Worm (Caenorhabditis elegans): Measurements from ENCODE around the gene nhr-166.

The nhr-166 gene

ce11 chrII:3864652-3865051 lies 15.4 kb upstream of the nhr-166 start, which contains the start of gene nhr-261:
Gene nhr-261 (minus strand): TSS chrII:3864752.
- TF ChIP-seq tlp-1 (tag; optimal IDR thresholded peaks at IDR 0.05) (no peak), pag-3 (tag; optimal IDR thresholded peaks at IDR 0.05; ENCODE audit: borderline replicate concordance, insufficient read depth) (no peak), C16A3.4 (tag; optimal IDR thresholded peaks at IDR 0.05) (no peak), C04F5.9 (tag; optimal IDR thresholded peaks at IDR 0.05) (no peak), ama-1 (optimal IDR thresholded peaks at IDR 0.05) (no peak), ztf-4 (tag; optimal IDR thresholded peaks at IDR 0.05) (no peak), ceh-63 (GFP tag; optimal IDR thresholded peaks at IDR 0.05) (no peak), unc-98 (GFP tag; IDR thresholded peaks at IDR 0.05) (no peak), lsy-2 (tag; optimal IDR thresholded peaks at IDR 0.05) (no peak), dpl-1 (GFP tag; optimal IDR thresholded peaks at IDR 0.05) (no peak), egl-13 (tag; optimal IDR thresholded peaks at IDR 0.05) (no peak), lin-15B (tag; optimal IDR thresholded peaks at IDR 0.05) (no peak)

ce11 chrII:3869601-3870000 lies 10.4 kb upstream of the nhr-166 start, which contains the start of gene oac-10:
Gene oac-10 (plus strand): TSS chrII:3869901.
- TF ChIP-seq unc-86 (tag; optimal IDR thresholded peaks at IDR 0.05) (no peak), lin-13 (GFP tag; optimal IDR thresholded peaks at IDR 0.05) (no peak), lin-14 (GFP tag; optimal IDR thresholded peaks at IDR 0.05) (no peak), lsy-2 (tag; optimal IDR thresholded peaks at IDR 0.05) (no peak), hlh-4 (tag; optimal IDR thresholded peaks at IDR 0.05) (no peak), unc-30 (tag; optimal IDR thresholded peaks at IDR 0.05) (no peak), sup-37 (GFP tag; optimal IDR thresholded peaks at IDR 0.05) (no peak), hpl-2 (GFP tag; optimal IDR thresholded peaks at IDR 0.05) (no peak), snu-23 (GFP tag; optimal IDR thresholded peaks at IDR 0.05) (no peak), pqm-1 (tag; optimal IDR thresholded peaks at IDR 0.05) (no peak), ceh-82 (tag; optimal IDR thresholded peaks at IDR 0.05) (no peak), nhr-28 (tag; optimal IDR thresholded peaks at IDR 0.05) (no peak)

ce11 chrII:3877127-3877526 lies 2.9 kb upstream of the nhr-166 start, which contains the start of gene nep-3:
Gene nep-3 (minus strand): TSS chrII:3877227.
- TF ChIP-seq isw-1 (GFP tag; IDR thresholded peaks at IDR 0.05), result no peak
- no peak for TF ChIP-seq efl-3 (GFP tag; optimal IDR thresholded peaks at IDR 0.05)
- TF ChIP-seq fkh-4 (tag; optimal IDR thresholded peaks at IDR 0.05; ENCODE audit: borderline replicate concordance), result no peak
- no peak for TF ChIP-seq elt-2 (tag; optimal IDR thresholded peaks at IDR 0.05)
- no peak for TF ChIP-seq lin-13 (GFP tag; optimal IDR thresholded peaks at IDR 0.05)
- TF ChIP-seq rnt-1 (tag; optimal IDR thresholded peaks at IDR 0.05), result no peak
- TF ChIP-seq ama-1 (optimal IDR thresholded peaks at IDR 0.05), result no peak
- no peak for TF ChIP-seq nhr-90 (tag; optimal IDR thresholded peaks at IDR 0.05; ENCODE audit: poor library complexity)

DNA sequence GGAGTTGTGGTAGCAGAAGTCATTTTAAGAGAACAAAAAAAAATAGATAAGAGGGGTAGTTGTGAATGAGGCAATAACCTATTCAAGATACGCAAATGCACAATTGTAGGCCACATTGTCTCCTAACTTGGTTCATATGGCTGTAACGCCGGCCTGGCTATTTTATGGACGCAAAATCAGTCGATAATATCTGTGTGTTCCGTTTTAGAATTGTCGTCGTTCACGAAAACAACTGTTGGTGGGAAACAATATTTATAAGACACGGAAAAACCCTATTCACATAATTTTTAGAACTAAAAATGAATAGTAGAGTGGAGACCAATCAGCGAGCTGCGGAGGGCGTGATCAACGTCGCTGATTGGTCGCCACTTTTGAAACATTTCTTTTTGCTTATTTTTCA lies 2.2 kb upstream of the nhr-166 start, which contains the start of gene sdz-7:
Gene sdz-7 (minus strand): TSS at position 101 of the 400 bp plus-strand sequence.
- TF ChIP-seq fos-1 (tag; optimal IDR thresholded peaks at IDR 0.05), result no peak
- no peak for TF ChIP-seq ztf-4 (tag; optimal IDR thresholded peaks at IDR 0.05)
- TF ChIP-seq fkh-10 (GFP tag; optimal IDR thresholded peaks at IDR 0.05), result no peak
- TF ChIP-seq pqm-1 (tag; optimal IDR thresholded peaks at IDR 0.05), result no peak

DNA sequence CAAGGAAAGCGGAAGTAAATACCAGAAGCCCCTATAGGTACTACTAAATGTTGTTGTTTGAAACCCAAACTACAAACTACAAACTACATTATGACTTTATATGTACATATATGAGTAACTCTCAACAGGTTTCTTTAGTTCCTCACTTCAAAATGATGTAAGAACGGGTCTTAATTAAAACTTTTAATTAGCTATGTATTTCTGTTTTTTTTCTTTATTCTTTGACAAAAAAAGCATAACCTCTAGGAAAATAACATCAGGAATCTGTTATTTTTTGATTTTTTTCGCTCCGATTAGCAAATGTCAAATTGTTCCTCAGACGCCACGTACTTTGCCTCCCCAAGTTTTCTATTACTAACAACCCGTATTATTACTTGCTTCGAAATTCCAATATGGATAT lies 1.7 kb upstream of the nhr-166 start, which contains the start of gene srh-250:
Gene srh-250 (plus strand): TSS at position 301 of the 400 bp plus-strand sequence.
- TF ChIP-seq egl-13 (tag; optimal IDR thresholded peaks at IDR 0.05) (no peak), snpc-4 (tag; optimal IDR thresholded peaks at IDR 0.05) (no peak), hlh-17 (GFP tag; optimal IDR thresholded peaks at IDR 0.05; ENCODE audit: borderline replicate concordance) (no peak), ces-1 (GFP tag; optimal IDR thresholded peaks at IDR 0.05) (no peak), fos-1 (tag; optimal IDR thresholded peaks at IDR 0.05) (no peak), lsy-2 (tag; optimal IDR thresholded peaks at IDR 0.05) (no peak), sptf-1 (tag; optimal IDR thresholded peaks at IDR 0.05) (no peak), nhr-11 (tag; optimal IDR thresholded peaks at IDR 0.05) (no peak), egl-27 (tag; optimal IDR thresholded peaks at IDR 0.05) (no peak), unc-30 (tag; optimal IDR thresholded peaks at IDR 0.05) (no peak), blmp-1 (tag; optimal IDR thresholded peaks at IDR 0.05) (no peak), sup-37 (GFP tag; optimal IDR thresholded peaks at IDR 0.05) (no peak)

Measured in whole organism, L1 larva.